Worm (Caenorhabditis elegans): ENCODE measurements around the gene F53A2.1.

DNA sequence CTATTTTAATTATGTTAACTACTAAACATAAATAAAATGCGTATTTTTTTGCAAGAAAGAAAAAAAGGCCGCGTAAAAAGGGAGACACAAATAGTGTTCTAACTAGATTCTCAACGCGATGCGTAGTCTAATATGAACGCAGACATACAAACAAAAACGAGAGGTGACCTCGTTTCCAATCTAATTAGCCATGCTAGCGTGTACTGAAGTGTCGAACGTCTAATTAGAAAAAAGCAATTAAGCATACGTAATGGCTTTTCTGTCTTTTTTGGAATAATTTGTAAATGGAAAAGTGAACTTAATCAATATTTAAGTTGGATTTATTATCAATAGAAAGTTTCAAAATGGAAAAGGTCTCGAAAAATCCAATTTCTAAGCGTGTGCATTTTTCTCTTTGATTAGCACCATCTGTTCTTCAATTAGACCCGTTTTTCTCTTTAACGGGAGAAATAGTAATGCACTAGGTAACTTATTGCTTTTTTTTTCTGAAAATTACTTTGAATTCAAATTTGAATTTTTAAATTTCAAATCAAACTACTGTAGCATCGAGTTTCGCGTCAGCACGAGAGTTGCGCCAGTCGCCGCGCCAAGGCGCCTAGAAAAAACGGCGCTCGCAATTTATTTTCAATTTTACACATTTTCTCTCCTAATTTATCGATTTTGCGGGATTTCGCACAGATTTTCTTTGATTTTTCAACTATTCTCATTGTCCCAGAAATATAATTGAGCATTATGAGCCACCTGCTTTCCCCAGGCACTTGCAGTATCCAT, 16.1 kb upstream of the F53A2.1 start:
- TF ChIP-seq ztf-22 (GFP tag; optimal IDR thresholded peaks at IDR 0.05) (no peak), xnd-1 (tag; optimal IDR thresholded peaks at IDR 0.05) (peak; percentile 41)
